Worm (Caenorhabditis elegans): Measurements from ENCODE around the gene clp-2.

ce11 chrIII:4748109-4748508 lies 44.3 kb upstream of the clp-2 start, which contains the start of gene col-89:
- TF ChIP-seq hlh-6 (tag; optimal IDR thresholded peaks at IDR 0.05) = no peak
- no peak for TF ChIP-seq zip-5 (tag; optimal IDR thresholded peaks at IDR 0.05)
- no peak for TF ChIP-seq nhr-11 (tag; optimal IDR thresholded peaks at IDR 0.05)
- no peak for TF ChIP-seq ceh-24 (tag; optimal IDR thresholded peaks at IDR 0.05)
- TF ChIP-seq ama-1 (optimal IDR thresholded peaks at IDR 0.05) = no peak
- no peak for TF ChIP-seq pha-2 (tag; optimal IDR thresholded peaks at IDR 0.05)
- no peak for TF ChIP-seq ztf-16 (tag; optimal IDR thresholded peaks at IDR 0.05)

Measured in whole organism, late embryonic.